Fruit fly (Drosophila melanogaster): ENCODE measurements around the gene for.

for gene

dm6 chr2L:3598485-3598884 lies 58.3 kb downstream of the for start (continued):
- TF ChIP-seq Usf (GFP tag; optimal IDR thresholded peaks at IDR 0.05), result no peak
- TF ChIP-seq CG1233 (GFP tag; optimal IDR thresholded peaks at IDR 0.05), result no peak
- TF ChIP-seq amos (GFP tag; IDR thresholded peaks at IDR 0.05; ENCODE audit: partially characterized antibody), result no peak
- TF ChIP-seq her (GFP tag; optimal IDR thresholded peaks at IDR 0.05), result peak; percentile 1
- peak; percentile 61 for TF ChIP-seq Sox102F (GFP tag; optimal IDR thresholded peaks at IDR 0.05)
- TF ChIP-seq CTCF (GFP tag; optimal IDR thresholded peaks at IDR 0.05), result no peak
- no peak for TF ChIP-seq Ravus (GFP tag; IDR thresholded peaks at IDR 0.05)
- peak; percentile 50 for TF ChIP-seq Xbp1 (GFP tag; optimal IDR thresholded peaks at IDR 0.05)
- no peak for TF ChIP-seq CG18476 (GFP tag; optimal IDR thresholded peaks at IDR 0.05)
- TF ChIP-seq hbn (GFP tag; IDR thresholded peaks at IDR 0.05; ENCODE audit: partially characterized antibody), result no peak
- TF ChIP-seq CG3847 (GFP tag; IDR thresholded peaks at IDR 0.05), result no peak
- TF ChIP-seq Optix (GFP tag; IDR thresholded peaks at IDR 0.05), result peak; percentile 67; the same call in 2 of the 3 replicates
- no peak for TF ChIP-seq Lpt (GFP tag; optimal IDR thresholded peaks at IDR 0.05)
- TF ChIP-seq chm (GFP tag; IDR thresholded peaks at IDR 0.05), result peak; percentile 54; the same call in 1 of the 2 replicates
- no peak for TF ChIP-seq crol (GFP tag; IDR thresholded peaks at IDR 0.05)
- 0 out of 3 replicates have a peak, but pooled peaks have one; percentile 43 for TF ChIP-seq CG17361 (GFP tag; IDR thresholded peaks at IDR 0.05)
- TF ChIP-seq unc-4 (GFP tag; IDR thresholded peaks at IDR 0.05; ENCODE audit: partially characterized antibody), result no peak
- TF ChIP-seq stc (GFP tag; IDR thresholded peaks at IDR 0.05), result peak; percentile 19; the same call in 1 of the 2 replicates
- peak; percentile 74 for TF ChIP-seq CG10979 (tag; optimal IDR thresholded peaks at IDR 0.05)
- TF ChIP-seq corto (GFP tag; optimal IDR thresholded peaks at IDR 0.05), result no peak
- no peak for TF ChIP-seq CG13894 (tag; optimal IDR thresholded peaks at IDR 0.05)
- no peak for TF ChIP-seq aop (GFP tag; IDR thresholded peaks at IDR 0.05)
- TF ChIP-seq klu (GFP tag; IDR thresholded peaks at IDR 0.05), result no peak
- TF ChIP-seq Hr3 (GFP tag; optimal IDR thresholded peaks at IDR 0.05), result peak; percentile 34
- TF ChIP-seq tx (GFP tag; optimal IDR thresholded peaks at IDR 0.05), result no peak
- peak; percentile 41 for TF ChIP-seq jumu (GFP tag; optimal IDR thresholded peaks at IDR 0.05)
- no peak for TF ChIP-seq CG6254 (GFP tag; optimal IDR thresholded peaks at IDR 0.05)
- no peak for TF ChIP-seq Lhr (GFP tag; optimal IDR thresholded peaks at IDR 0.05)
- no peak for TF ChIP-seq bowl (GFP tag; IDR thresholded peaks at IDR 0.05)
- TF ChIP-seq cas (GFP tag; IDR thresholded peaks at IDR 0.05), result no peak
- TF ChIP-seq CoRest (tag; optimal IDR thresholded peaks at IDR 0.05), result peak; percentile 19
- TF ChIP-seq CG1024 (GFP tag; IDR thresholded peaks at IDR 0.05), result peak; percentile 70
- no peak for TF ChIP-seq CG13296 (GFP tag; optimal IDR thresholded peaks at IDR 0.05)
- TF ChIP-seq GATAe (GFP tag; conservative IDR thresholded peaks at IDR 0.05), result no peak
- TF ChIP-seq CG6854 (GFP tag; optimal IDR thresholded peaks at IDR 0.05), result no peak
- no peak for TF ChIP-seq E2f2 (GFP tag; IDR thresholded peaks at IDR 0.05)
- TF ChIP-seq TFAM (GFP tag; optimal IDR thresholded peaks at IDR 0.05), result no peak
- TF ChIP-seq CG4328 (GFP tag; optimal IDR thresholded peaks at IDR 0.05), result no peak
- no peak for TF ChIP-seq CG9817 (tag; optimal IDR thresholded peaks at IDR 0.05)
- no peak for TF ChIP-seq CG17568 (GFP tag; optimal IDR thresholded peaks at IDR 0.05)
- no peak for TF ChIP-seq CG12744 (GFP tag; optimal IDR thresholded peaks at IDR 0.05)
- no peak for TF ChIP-seq CG6175 (GFP tag; IDR thresholded peaks at IDR 0.05)
- TF ChIP-seq Elba2 (GFP tag; optimal IDR thresholded peaks at IDR 0.05), result no peak
- TF ChIP-seq Pdp1 (GFP tag; optimal IDR thresholded peaks at IDR 0.05), result peak; percentile 12 to 45
- no peak for TF ChIP-seq CG15479 (GFP tag; optimal IDR thresholded peaks at IDR 0.05)
- peak; percentile 38 for TF ChIP-seq D19A (tag; optimal IDR thresholded peaks at IDR 0.05)
- no peak for TF ChIP-seq da (GFP tag; optimal IDR thresholded peaks at IDR 0.05)
- TF ChIP-seq jigr1 (GFP tag; IDR thresholded peaks at IDR 0.05), result no peak
- no peak for TF ChIP-seq run (tag; optimal IDR thresholded peaks at IDR 0.05)
- TF ChIP-seq Oaz (GFP tag; IDR thresholded peaks at IDR 0.05), result no peak
- TF ChIP-seq gfzf (GFP tag; optimal IDR thresholded peaks at IDR 0.05), result no peak
- no peak for TF ChIP-seq CG16779 (GFP tag; IDR thresholded peaks at IDR 0.05)
- TF ChIP-seq CG16863 (GFP tag; optimal IDR thresholded peaks at IDR 0.05), result peak; percentile 62
